Fruit fly (Drosophila melanogaster) whole organism, embryonic: ENCODE results near the gene CG43638.

Experiments used
- Bdp1 ChIP-seq: fragments of 200-800 bp; sonication (Bioruptor generic); optimal IDR thresholded peaks from 3 replicates; lab custom pipeline; 2016; ENCODE audit warnings: missing biosample characterization, missing genetic modification characterization
- CG10147 ChIP-seq: fragments of 200-800 bp; sonication (Bioruptor generic); optimal IDR thresholded peaks from 2 replicates; lab custom pipeline; 2019; ENCODE audit warnings: missing biosample characterization, mild to moderate bottlenecking, missing genetic modification characterization, moderate library complexity
- CG10274 ChIP-seq: fragments of 200-800 bp; sonication (Bioruptor generic); optimal IDR thresholded peaks from 3 replicates; lab custom pipeline; 2017; ENCODE audit warnings: missing biosample characterization, mild to moderate bottlenecking, missing genetic modification characterization
- CG10366 ChIP-seq: fragments of 200-800 bp; sonication (Bioruptor generic); IDR thresholded peaks from 2 replicates; pipeline ENCODE4 v1.3.6; 2022; ENCODE audit warnings: missing biosample characterization, missing genetic modification characterization
- CG10431 ChIP-seq: fragments of 200-800 bp; sonication (Bioruptor generic); optimal IDR thresholded peaks from 3 replicates; lab custom pipeline; 2018; ENCODE audit warnings: missing biosample characterization, mild to moderate bottlenecking, missing genetic modification characterization
- CG10979 ChIP-seq: fragments of 200-800 bp; sonication (Bioruptor generic); optimal IDR thresholded peaks from 2 replicates; lab custom pipeline; 2018; ENCODE audit warnings: missing biosample characterization, mild to moderate bottlenecking, missing genetic modification characterization, moderate library complexity
- CG12071 ChIP-seq: fragments of 200-800 bp; sonication (Bioruptor generic); optimal IDR thresholded peaks from 3 replicates; lab custom pipeline; 2018; ENCODE audit warnings: missing biosample characterization, mild to moderate bottlenecking, missing genetic modification characterization
- CG12942 ChIP-seq: fragments of 200-800 bp; sonication (Bioruptor generic); optimal IDR thresholded peaks from 3 replicates; lab custom pipeline; 2016; ENCODE audit warnings: missing biosample characterization, missing genetic modification characterization
- CG14014 ChIP-seq: fragments of 200-800 bp; sonication (Bioruptor generic); IDR thresholded peaks from 2 replicates; pipeline ENCODE4 v1.3.6; 2022; ENCODE audit warnings: missing biosample characterization, missing genetic modification characterization
- CG17568 ChIP-seq: fragments of 200-800 bp; sonication (Bioruptor generic); optimal IDR thresholded peaks from 2 replicates; lab custom pipeline; 2018; ENCODE audit warnings: missing biosample characterization, mild to moderate bottlenecking, missing genetic modification characterization, moderate library complexity
- CG17802 ChIP-seq: fragments of 200-800 bp; sonication (Bioruptor generic); optimal IDR thresholded peaks from 2 replicates; lab custom pipeline; 2018; ENCODE audit warnings: missing biosample characterization, mild to moderate bottlenecking, missing genetic modification characterization, moderate library complexity
- CG17912 ChIP-seq: fragments of 200-800 bp; sonication (Bioruptor generic); optimal IDR thresholded peaks from 2 replicates; lab custom pipeline; 2018; ENCODE audit warnings: missing biosample characterization, mild to moderate bottlenecking, missing genetic modification characterization
- CG18619 ChIP-seq: fragments of 200-800 bp; sonication (Bioruptor generic); optimal IDR thresholded peaks from 3 replicates; lab custom pipeline; 2017; ENCODE audit warnings: missing biosample characterization, mild to moderate bottlenecking, missing genetic modification characterization
- CG2120 ChIP-seq: fragments of 200-800 bp; sonication (Bioruptor generic); optimal IDR thresholded peaks from 3 replicates; lab custom pipeline; 2016; ENCODE audit warnings: missing biosample characterization, missing genetic modification characterization
- CG32532 ChIP-seq: fragments of 200-800 bp; sonication (Bioruptor generic); IDR thresholded peaks from 2 replicates; pipeline ENCODE4 v1.3.6; 2022; ENCODE audit warnings: missing biosample characterization, missing genetic modification characterization
- CG33213 ChIP-seq: fragments of 200-800 bp; sonication (Bioruptor generic); optimal IDR thresholded peaks from 3 replicates; lab custom pipeline; 2016; ENCODE audit warnings: missing biosample characterization, missing genetic modification characterization
- CG3726 ChIP-seq: fragments of 200-800 bp; sonication (Bioruptor generic); IDR thresholded peaks from 3 replicates; pipeline ENCODE4, ENCODE4 v1.3.6; 2022; ENCODE audit warnings: missing biosample characterization, missing genetic modification characterization
- CG4360 ChIP-seq: fragments of 200-800 bp; sonication (Bioruptor generic); IDR thresholded peaks from 2 replicates; pipeline ENCODE4 v1.3.6; 2022; ENCODE audit warnings: missing biosample characterization, missing genetic modification characterization
- CG7963 ChIP-seq: fragments of 200-800 bp; sonication (Bioruptor generic); IDR thresholded peaks from 3 replicates; pipeline ENCODE4 v1.3.6; 2022; ENCODE audit warnings: missing biosample characterization, missing genetic modification characterization; ENCODE audit not compliant: partially characterized antibody
- CG8944 ChIP-seq: fragments of 200-800 bp; sonication (Bioruptor generic); optimal IDR thresholded peaks from 3 replicates; lab custom pipeline; 2016; ENCODE audit warnings: missing biosample characterization, missing genetic modification characterization
- CG9797 ChIP-seq: fragments of 200-800 bp; sonication (Bioruptor generic); optimal IDR thresholded peaks from 3 replicates; lab custom pipeline; 2018; ENCODE audit warnings: missing biosample characterization, mild to moderate bottlenecking, missing genetic modification characterization
- CG9876 ChIP-seq: fragments of 200-800 bp; sonication (Bioruptor generic); optimal IDR thresholded peaks from 2 replicates; lab custom pipeline; 2016; ENCODE audit warnings: missing biosample characterization, missing genetic modification characterization
- CG9932 ChIP-seq: fragments of 200-800 bp; sonication (Bioruptor generic); IDR thresholded peaks from 2 replicates; pipeline ENCODE4 v1.3.6; 2022; ENCODE audit warnings: missing biosample characterization, missing genetic modification characterization
- E2f2 ChIP-seq: fragments of 200-800 bp; sonication (Bioruptor generic); IDR thresholded peaks from 2 replicates; pipeline ENCODE4 v1.3.6; 2022; ENCODE audit warnings: missing biosample characterization, missing genetic modification characterization
- Ets65A ChIP-seq: fragments of 200-800 bp; sonication (Bioruptor generic); peaks from one replicate; lab custom pipeline; 2016; ENCODE audit warnings: missing biosample characterization, missing genetic modification characterization
- Fer3 ChIP-seq: fragments of 200-800 bp; sonication (Bioruptor generic); optimal IDR thresholded peaks from 2 replicates; lab custom pipeline; 2018; ENCODE audit warnings: missing biosample characterization, mild to moderate bottlenecking, missing genetic modification characterization, moderate library complexity
- Hr51 ChIP-seq, 2 experiments: fragments of 200-800 bp; sonication (Bioruptor generic); optimal IDR thresholded peaks; 2 replicates in 1 of 2; 3 replicates in 1 of 2; lab custom pipeline; 2016 to 2018; ENCODE audit warnings: missing biosample characterization in 2 of 2, missing genetic modification characterization in 2 of 2, mild to moderate bottlenecking in 1 of 2, moderate library complexity in 1 of 2
- Hr78 ChIP-seq, 2 experiments: fragments of 200-800 bp in 1 of 2; fragments of >200 bp in 1 of 2; sonication (Bioruptor generic) in 1 of 2; optimal IDR thresholded peaks; 2 replicates each; lab custom pipeline; 2017 to 2019; ENCODE audit warnings: missing biosample characterization in 2 of 2, missing genetic modification characterization in 2 of 2, mild to moderate bottlenecking in 1 of 2, moderate library complexity in 1 of 2
- MTF-1 ChIP-seq: fragments of 200-800 bp; sonication (Bioruptor generic); optimal IDR thresholded peaks from 2 replicates; lab custom pipeline; 2018; ENCODE audit warnings: missing biosample characterization, mild to moderate bottlenecking, missing genetic modification characterization, borderline replicate concordance
- Rfx ChIP-seq: fragments of 200-800 bp; sonication (Bioruptor generic); IDR thresholded peaks from 2 replicates; pipeline ENCODE4 v1.3.6; 2022; ENCODE audit warnings: missing biosample characterization, missing genetic modification characterization
- Sox102F ChIP-seq: fragments of 200-800 bp; sonication (Bioruptor generic); optimal IDR thresholded peaks from 2 replicates; lab custom pipeline; 2018; ENCODE audit warnings: missing biosample characterization, mild to moderate bottlenecking, missing genetic modification characterization, moderate library complexity
- ase ChIP-seq: fragments of 200-800 bp; sonication (Bioruptor generic); IDR thresholded peaks from 3 replicates; pipeline ENCODE4 v1.3.6; 2022; ENCODE audit warnings: missing biosample characterization, missing genetic modification characterization
- ato ChIP-seq: fragments of 200-800 bp; sonication (Bioruptor generic); IDR thresholded peaks from 2 replicates; pipeline ENCODE4 v1.3.6; 2022; ENCODE audit warnings: missing biosample characterization, missing genetic modification characterization; ENCODE audit not compliant: partially characterized antibody
- az2 ChIP-seq: fragments of 200-800 bp; sonication (Bioruptor generic); optimal IDR thresholded peaks from 3 replicates; lab custom pipeline; 2016; ENCODE audit warnings: missing biosample characterization, missing genetic modification characterization
- bsh ChIP-seq, 2 experiments: fragments of 200-800 bp; sonication (Bioruptor generic); optimal IDR thresholded peaks; 2 replicates each; lab custom pipeline; 2017 to 2018; ENCODE audit warnings: mild to moderate bottlenecking in 2 of 2, missing biosample characterization in 2 of 2, missing genetic modification characterization in 2 of 2, moderate library complexity in 1 of 2
- ci ChIP-seq: fragments of 200-800 bp; sonication (Bioruptor generic); IDR thresholded peaks from 3 replicates; pipeline ENCODE4 v1.3.6; 2022; ENCODE audit warnings: missing biosample characterization, missing genetic modification characterization
- corto ChIP-seq: fragments of 200-800 bp; sonication (Bioruptor generic); optimal IDR thresholded peaks from 2 replicates; lab custom pipeline; 2016; ENCODE audit warnings: missing biosample characterization, mild to moderate bottlenecking, missing genetic modification characterization, moderate library complexity
- dpn ChIP-seq, 2 experiments: fragments of 200-800 bp; sonication (Bioruptor generic); optimal IDR thresholded peaks; 3 replicates each; lab custom pipeline; 2016; ENCODE audit warnings: missing biosample characterization in 2 of 2, missing genetic modification characterization in 2 of 2
- fd96Cb ChIP-seq: fragments of 200-800 bp; sonication (Bioruptor generic); optimal IDR thresholded peaks from 2 replicates; lab custom pipeline; 2018; ENCODE audit warnings: missing biosample characterization, mild to moderate bottlenecking, missing genetic modification characterization, moderate library complexity
- gro ChIP-seq: fragments of 200-800 bp; sonication (Bioruptor generic); optimal IDR thresholded peaks from 2 replicates; lab custom pipeline; 2016; ENCODE audit warnings: missing biosample characterization, missing genetic modification characterization
- gsb ChIP-seq: fragments of 200-800 bp; sonication (Bioruptor generic); IDR thresholded peaks from 2 replicates; pipeline ENCODE4 v1.3.6; 2022; ENCODE audit warnings: missing biosample characterization, missing genetic modification characterization
- h ChIP-seq: fragments of >200 bp; optimal IDR thresholded peaks from 2 replicates; lab custom pipeline; 2017
- her ChIP-seq: fragments of 200-800 bp; sonication (Bioruptor generic); optimal IDR thresholded peaks from 2 replicates; lab custom pipeline; 2016; ENCODE audit warnings: missing biosample characterization, missing genetic modification characterization
- jing ChIP-seq: fragments of 200-800 bp; sonication (Bioruptor generic); optimal IDR thresholded peaks from 2 replicates; lab custom pipeline; 2018; ENCODE audit warnings: missing biosample characterization, mild to moderate bottlenecking, missing genetic modification characterization
- luna ChIP-seq: fragments of 200-800 bp; sonication (Bioruptor generic); optimal IDR thresholded peaks from 2 replicates; lab custom pipeline; 2016; ENCODE audit warnings: missing biosample characterization, missing genetic modification characterization
- mirr ChIP-seq: fragments of 200-800 bp; sonication (Bioruptor generic); optimal IDR thresholded peaks from 3 replicates; lab custom pipeline; 2018; ENCODE audit warnings: missing biosample characterization, mild to moderate bottlenecking, missing genetic modification characterization
- org-1 ChIP-seq: fragments of 200-800 bp; sonication (Bioruptor generic); optimal IDR thresholded peaks from 2 replicates; lab custom pipeline; 2017; ENCODE audit warnings: missing biosample characterization, missing genetic modification characterization
- repo ChIP-seq: fragments of 200-800 bp; sonication (Bioruptor generic); optimal IDR thresholded peaks from 2 replicates; lab custom pipeline; 2016; ENCODE audit warnings: missing biosample characterization, missing genetic modification characterization
- seq ChIP-seq: fragments of 200-800 bp; sonication (Bioruptor generic); IDR thresholded peaks from 2 replicates; pipeline ENCODE4 v1.3.6; 2022; ENCODE audit warnings: missing biosample characterization, missing genetic modification characterization
- so ChIP-seq: fragments of 200-800 bp; sonication (Bioruptor generic); IDR thresholded peaks from 3 replicates; pipeline ENCODE4 v1.3.6; 2022; ENCODE audit warnings: missing biosample characterization, missing genetic modification characterization
- sug ChIP-seq: fragments of 200-800 bp; optimal IDR thresholded peaks from 2 replicates; lab custom pipeline; 2019; ENCODE audit warnings: missing biosample characterization, mild to moderate bottlenecking, missing genetic modification characterization, moderate library complexity
- twi ChIP-seq: fragments of 200-800 bp; optimal IDR thresholded peaks from 2 replicates; lab custom pipeline; 2019; ENCODE audit warnings: missing biosample characterization, mild to moderate bottlenecking, missing genetic modification characterization, moderate library complexity

The CG43638 gene

DNA sequence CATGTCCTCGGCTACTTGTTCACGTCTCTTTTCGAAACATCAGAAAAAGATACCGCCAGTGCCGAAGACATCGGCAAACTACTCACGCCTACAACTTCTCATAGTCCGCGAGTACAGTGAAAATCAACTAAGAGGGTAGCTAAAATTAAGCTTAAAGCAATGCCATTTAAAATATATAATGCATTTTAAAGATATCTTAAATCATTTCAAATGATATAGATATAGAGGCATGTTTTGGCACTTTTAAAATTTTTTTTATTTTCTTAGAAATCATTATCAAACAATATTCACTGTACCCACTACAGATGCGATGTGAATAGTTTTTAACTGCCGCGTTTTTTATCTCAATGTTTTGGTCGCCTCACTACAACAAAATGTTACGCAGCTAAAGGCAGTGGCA is 6.2 kb downstream of the CG43638 start (continued):
- TF ChIP-seq twi (tag; lab: Kevin White, UChicago) (no peak), Bdp1 (no peak), CG17912 (GFP tag; lab: Kevin White, UChicago) (no peak), CG8944 (GFP tag; lab: Kevin White, UChicago) (no peak), CG17568 (GFP tag; lab: Kevin White, UChicago) (no peak), ci (GFP tag; lab: Robert Waterston, UW) (no peak), az2 (GFP tag; lab: Kevin White, UChicago) (no peak), CG9876 (GFP tag; lab: Kevin White, UChicago) (no peak), Hr51 (GFP tag; optimal IDR thresholded peaks at IDR 0.05; lab: Kevin White, UChicago) (peak in 1 of 2 experiments; percentile 31), CG10366 (GFP tag; lab: Robert Waterston, UW) (peak; percentile 50), CG10431 (GFP tag; lab: Kevin White, UChicago) (no peak), luna (no peak), her (GFP tag; lab: Kevin White, UChicago) (no peak), jing (GFP tag; lab: Kevin White, UChicago) (no peak), Hr78 (GFP tag; optimal IDR thresholded peaks at IDR 0.05; lab: Kevin White, UChicago) (no peak), seq (GFP tag; lab: Robert Waterston, UW) (no peak), CG2120 (GFP tag; lab: Kevin White, UChicago) (no peak), CG10147 (GFP tag; lab: Kevin White, UChicago) (no peak), CG9797 (no peak), CG17802 (tag; lab: Kevin White, UChicago) (no peak), CG12071 (GFP tag; lab: Kevin White, UChicago) (no peak), CG4360 (GFP tag; lab: Robert Waterston, UW) (no peak), CG14014 (GFP tag; lab: Robert Waterston, UW) (0 out of 2 replicates have a peak, but pooled peaks have one; percentile 39), repo (GFP tag; lab: Kevin White, UChicago) (no peak), MTF-1 (GFP tag; lab: Kevin White, UChicago) (no peak), so (GFP tag; lab: Robert Waterston, UW) (no peak), CG9932 (GFP tag; lab: Robert Waterston, UW) (peak; percentile 48), Rfx (GFP tag; lab: Robert Waterston, UW) (peak; percentile 61), ato (no peak), h (lab: Kevin White, UChicago) (no peak), bsh (GFP tag; optimal IDR thresholded peaks at IDR 0.05; lab: Kevin White, UChicago) (peak in 1 of 2 experiments; percentile 15), mirr (no peak), gsb (GFP tag; lab: Robert Waterston, UW) (no peak), CG32532 (GFP tag; lab: Robert Waterston, UW) (peak; percentile 65), Sox102F (GFP tag; lab: Kevin White, UChicago) (peak; percentile 33), dpn (GFP tag; optimal IDR thresholded peaks at IDR 0.05; lab: Kevin White, UChicago) (peak in 1 of 2 experiments; percentile 2), Ets65A (GFP tag; lab: Kevin White, UChicago) (no peak), CG7963 (GFP tag; lab: Robert Waterston, UW) (no peak), CG12942 (GFP tag; lab: Kevin White, UChicago) (no peak), CG10979 (tag; lab: Kevin White, UChicago) (peak; percentile 47), CG33213 (GFP tag; lab: Kevin White, UChicago) (no peak), org-1 (no peak), gro (GFP tag; lab: Kevin White, UChicago) (no peak), CG10274 (no peak), fd96Cb (tag; lab: Kevin White, UChicago) (peak; percentile 34), sug (tag; lab: Kevin White, UChicago) (no peak), CG3726 (GFP tag; lab: Robert Waterston, UW) (no peak), E2f2 (no peak), CG18619 (no peak), ase (GFP tag; lab: Robert Waterston, UW) (no peak), corto (GFP tag; lab: Kevin White, UChicago) (no peak), Fer3 (tag; lab: Kevin White, UChicago) (peak; percentile 28)
